Fruit fly (Drosophila melanogaster): ENCODE data around the gene CG46458.

dm6 chr3R:6862577-6862976 is 95.6 kb downstream of the CG46458 start:
- TF ChIP-seq psq (optimal IDR thresholded peaks at IDR 0.05) (no peak), Myc (optimal IDR thresholded peaks at IDR 0.05) (no peak), insv (optimal IDR thresholded peaks at IDR 0.05) (no peak), h (optimal IDR thresholded peaks at IDR 0.05) (no peak)
